Fruit fly (Drosophila melanogaster): Measurements from ENCODE around the gene CG9743.
A peak's percentile ranks its signal among the peaks of the same experiment; 100 is the strongest.

The CG9743 gene

DNA sequence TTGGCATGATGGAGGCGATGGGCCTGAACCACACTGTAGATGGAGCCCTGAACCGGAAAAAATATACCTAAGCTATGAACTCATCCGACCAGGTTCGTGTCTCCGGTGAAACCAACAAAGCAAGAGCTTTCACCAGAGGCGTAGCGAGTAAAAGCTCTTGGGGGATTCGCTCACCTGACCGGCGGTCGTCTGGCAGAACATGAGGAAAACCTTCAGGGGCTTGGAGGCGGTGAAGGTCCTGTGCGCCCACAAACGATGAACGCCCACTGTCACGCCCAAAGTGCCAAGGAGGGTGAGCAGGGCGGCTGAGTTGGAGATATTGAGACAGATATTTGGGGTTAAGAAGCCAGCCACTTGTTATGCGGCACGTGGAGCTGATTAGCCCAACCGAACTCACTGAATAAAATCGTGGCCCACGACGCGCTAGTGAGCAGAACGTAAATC is 7.2 kb downstream of the CG9743 start (continued):
- TF ChIP-seq dati (GFP tag; IDR thresholded peaks at IDR 0.05), result no peak
- TF ChIP-seq seq (GFP tag; IDR thresholded peaks at IDR 0.05), result peak; percentile 45; the same call in 1 of the 2 replicates
- TF ChIP-seq CG9797 (GFP tag; optimal IDR thresholded peaks at IDR 0.05), result no peak
- TF ChIP-seq CG6254 (GFP tag; optimal IDR thresholded peaks at IDR 0.05), result no peak
- TF ChIP-seq CG31441 (GFP tag; IDR thresholded peaks at IDR 0.05), result no peak
- peak; percentile 78 for TF ChIP-seq CTCF (GFP tag; optimal IDR thresholded peaks at IDR 0.05)
- no peak for TF ChIP-seq CG10979 (tag; optimal IDR thresholded peaks at IDR 0.05)
- no peak for TF ChIP-seq Ets65A (GFP tag)
- no peak for TF ChIP-seq dimm (GFP tag; IDR thresholded peaks at IDR 0.05)
- TF ChIP-seq CG8944 (GFP tag; optimal IDR thresholded peaks at IDR 0.05), result peak; percentile 47
- TF ChIP-seq Ada2b (GFP tag; IDR thresholded peaks at IDR 0.05), result peak; percentile 45
- peak; percentile 11 for TF ChIP-seq ERR (GFP tag; optimal IDR thresholded peaks at IDR 0.05)

DNA sequence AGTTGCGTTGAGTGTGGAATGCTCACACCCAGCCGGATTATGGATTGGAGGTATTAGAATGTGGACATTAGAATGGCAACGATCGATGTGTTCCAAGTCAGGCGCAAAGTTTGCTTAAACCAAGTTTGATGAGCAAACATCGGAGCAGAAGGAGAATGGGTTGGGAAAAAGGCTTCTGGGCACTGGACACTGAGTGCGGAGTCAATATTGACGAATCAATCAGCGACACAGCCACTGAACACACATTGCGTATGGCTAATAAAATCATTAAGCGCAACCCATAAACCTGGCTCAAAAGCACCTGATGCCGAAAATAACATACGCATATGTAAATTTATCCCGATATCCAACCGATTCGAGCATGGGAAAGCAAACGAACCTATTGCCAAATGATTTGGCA is 9.0 kb downstream of the CG9743 start:
- peak; percentile 35; the same call in 1 of the 2 replicates for TF ChIP-seq sob (GFP tag; IDR thresholded peaks at IDR 0.05)
- no peak for TF ChIP-seq sug (tag; optimal IDR thresholded peaks at IDR 0.05)
- TF ChIP-seq CG4404 (GFP tag; IDR thresholded peaks at IDR 0.05), result no peak
- no peak for TF ChIP-seq lbe (GFP tag; optimal IDR thresholded peaks at IDR 0.05)
- peak; percentile 82 for TF ChIP-seq Med (GFP tag)
- peak; percentile 55 for TF ChIP-seq sens (GFP tag)
- TF ChIP-seq caup (GFP tag; optimal IDR thresholded peaks at IDR 0.05; ENCODE audit: severe bottlenecking), result peak; percentile 6
- TF ChIP-seq fd64A (GFP tag; optimal IDR thresholded peaks at IDR 0.05), result no peak
- no peak for TF ChIP-seq CG3838 (GFP tag; optimal IDR thresholded peaks at IDR 0.05)
- peak; percentile 1 for TF ChIP-seq CG15514 (GFP tag; optimal IDR thresholded peaks at IDR 0.05)
- TF ChIP-seq Bgb (GFP tag; IDR thresholded peaks at IDR 0.05; ENCODE audit: partially characterized antibody), result no peak
- no peak for TF ChIP-seq tap (tag; optimal IDR thresholded peaks at IDR 0.05)
- TF ChIP-seq fd102C (GFP tag; optimal IDR thresholded peaks at IDR 0.05), result no peak
- TF ChIP-seq CG1603 (tag; optimal IDR thresholded peaks at IDR 0.05), result no peak
- no peak for TF ChIP-seq CG18476 (GFP tag; optimal IDR thresholded peaks at IDR 0.05)
- peak; percentile 13; the same call in 1 of the 2 replicates for TF ChIP-seq CG32767 (GFP tag; IDR thresholded peaks at IDR 0.05)
- TF ChIP-seq CG12391 (tag; optimal IDR thresholded peaks at IDR 0.05), result no peak
- peak; percentile 22; the same call in 1 of the 2 replicates for TF ChIP-seq stc (GFP tag; IDR thresholded peaks at IDR 0.05)
- TF ChIP-seq CG18619 (GFP tag; optimal IDR thresholded peaks at IDR 0.05), result no peak
- no peak for TF ChIP-seq Oli (tag; optimal IDR thresholded peaks at IDR 0.05)
- no peak for TF ChIP-seq da (GFP tag; optimal IDR thresholded peaks at IDR 0.05)
- TF ChIP-seq CG31365 (tag; optimal IDR thresholded peaks at IDR 0.05), result no peak
- peak; percentile 38 for TF ChIP-seq ATbp (GFP tag; optimal IDR thresholded peaks at IDR 0.05)
- TF ChIP-seq CG8478 (optimal IDR thresholded peaks at IDR 0.05), result no peak
- no peak for TF ChIP-seq Abd-B (GFP tag; optimal IDR thresholded peaks at IDR 0.05)
- TF ChIP-seq luna (GFP tag; optimal IDR thresholded peaks at IDR 0.05), result no peak
- no peak for TF ChIP-seq tin (GFP tag; optimal IDR thresholded peaks at IDR 0.05)
- no peak for TF ChIP-seq CG4617 (GFP tag; optimal IDR thresholded peaks at IDR 0.05; ENCODE audit: borderline replicate concordance)
- TF ChIP-seq CG2116 (GFP tag; optimal IDR thresholded peaks at IDR 0.05), result no peak
- TF ChIP-seq Nf-YC (tag; optimal IDR thresholded peaks at IDR 0.05), result no peak
- TF ChIP-seq CG11696 (GFP tag; IDR thresholded peaks at IDR 0.05), result no peak
- TF ChIP-seq gce (GFP tag; IDR thresholded peaks at IDR 0.05), result no peak
- no peak for TF ChIP-seq mam (GFP tag; optimal IDR thresholded peaks at IDR 0.05)
- TF ChIP-seq tio (GFP tag; optimal IDR thresholded peaks at IDR 0.05), result no peak
- TF ChIP-seq CG31441 (GFP tag; IDR thresholded peaks at IDR 0.05), result no peak
- no peak for TF ChIP-seq CG17802 (tag; optimal IDR thresholded peaks at IDR 0.05)
- TF ChIP-seq Atf6 (GFP tag; IDR thresholded peaks at IDR 0.05), result no peak
- peak; percentile 15 for TF ChIP-seq HHEX (GFP tag; optimal IDR thresholded peaks at IDR 0.05)
- 0 out of 2 replicates have a peak, but pooled peaks have one; percentile 24 for TF ChIP-seq CG17612 (GFP tag; IDR thresholded peaks at IDR 0.05)
- TF ChIP-seq CG14014 (GFP tag; IDR thresholded peaks at IDR 0.05), result peak; percentile 22; the same call in 1 of the 2 replicates
- peak; percentile 36 for TF ChIP-seq CG12071 (GFP tag; optimal IDR thresholded peaks at IDR 0.05)

Data from whole organism, embryonic.